Fruit fly (Drosophila melanogaster): ENCODE measurements around the gene Dhc1.

DNA sequence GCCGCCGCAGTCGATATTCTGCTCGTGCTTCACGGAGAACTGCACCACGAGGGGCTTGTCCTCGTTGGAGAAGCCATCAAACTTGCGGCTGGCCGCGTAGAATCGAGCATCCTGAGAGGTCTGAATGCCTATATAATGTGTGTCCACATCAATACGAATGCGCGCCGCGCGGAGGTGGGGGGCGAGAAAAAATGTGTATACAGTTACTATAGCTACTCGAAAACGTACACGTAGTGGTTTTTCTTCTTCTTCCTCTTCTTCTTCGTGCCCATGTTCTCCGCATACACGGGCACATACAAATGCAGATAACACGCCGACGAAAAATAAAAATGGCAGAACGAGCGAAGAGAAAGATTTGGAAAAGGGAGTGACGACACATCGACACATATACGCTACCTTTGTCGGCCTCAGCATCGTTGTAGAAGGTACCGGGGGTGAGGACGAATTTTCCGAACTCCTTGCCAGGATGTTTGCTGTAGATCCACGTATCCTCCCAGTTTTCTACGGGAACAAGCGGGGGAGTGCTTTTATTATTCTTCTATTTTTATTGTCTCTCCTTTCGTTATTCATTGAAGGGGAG is 44.3 kb downstream of the Dhc1 start:
- no peak for TF ChIP-seq CG8478 (optimal IDR thresholded peaks at IDR 0.05)
- no peak for TF ChIP-seq CTCF (optimal IDR thresholded peaks at IDR 0.05)

Data from S2 (cell line).